Fruit fly (Drosophila melanogaster) whole organism, prepupa: ENCODE results near the gene Tep2.

Experiments
- CG3919 ChIP-seq: fragments of 200-800 bp; sonication (Bioruptor generic); optimal IDR thresholded peaks from 3 replicates; lab custom pipeline; 2016; ENCODE audit warnings: missing biosample characterization, missing genetic modification characterization
- CG7368 ChIP-seq: fragments of 200-800 bp; sonication (Bioruptor generic); optimal IDR thresholded peaks from 3 replicates; lab custom pipeline; 2016; ENCODE audit warnings: missing biosample characterization, missing genetic modification characterization
- spab ChIP-seq: fragments of 200-800 bp; sonication (Bioruptor generic); optimal IDR thresholded peaks from 2 replicates; lab custom pipeline; 2017; ENCODE audit warnings: missing biosample characterization, mild to moderate bottlenecking, missing genetic modification characterization, missing genetic modification reagents

dm6 chr2L:7690961-7691360 is 10.4 kb downstream of the Tep2 start, which contains the start of gene CG18585:
- TF ChIP-seq CG7368 (GFP tag; lab: Kevin White, UChicago): no peak
- no peak for TF ChIP-seq CG3919 (GFP tag; lab: Kevin White, UChicago)
- no peak for TF ChIP-seq spab
